Worm (Caenorhabditis elegans) whole organism, L4 larva: ENCODE data around the gene rde-4.
"Not testable (repeated sequence)": the region's sequence is repeated elsewhere in the genome, so short reads cannot be mapped to it uniquely, and the experiment has no call there.

Source experiments
- R02D3.7 ChIP-seq: fragments of 150-350 bp; sonication (generic microtip); optimal IDR thresholded peaks from 3 replicates; lab custom pipeline; 2014; ENCODE audit warnings: missing biosample characterization, missing genetic modification characterization
- T20F7.1 ChIP-seq: fragments of 200-800 bp; sonication (Bioruptor generic); optimal IDR thresholded peaks from 2 replicates; lab custom pipeline; 2018; ENCODE audit warnings: mild to moderate bottlenecking, missing genetic modification characterization, missing compliant biosample characterization
- aha-1 ChIP-seq: fragments of 150-350 bp; peaks from one replicate; lab custom pipeline; 2014; ENCODE audit warnings: missing biosample characterization, missing genetic modification characterization
- ama-1 ChIP-seq: fragments of 150-350 bp; optimal IDR thresholded peaks from 2 replicates; lab custom pipeline; 2014; ENCODE audit warnings: inconsistent platforms, mixed read lengths
- ceh-28 ChIP-seq: fragments of 150-350 bp; optimal IDR thresholded peaks from 2 replicates; lab custom pipeline; 2014; ENCODE audit warnings: missing biosample characterization, missing genetic modification reagents, missing genetic modification characterization
- ces-1 ChIP-seq: fragments of 150-350 bp; sonication (generic microtip); optimal IDR thresholded peaks from 4 replicates; lab custom pipeline; 2014; ENCODE audit warnings: missing biosample characterization, missing genetic modification reagents, missing genetic modification characterization
- daf-12 ChIP-seq: fragments of 150-350 bp; optimal IDR thresholded peaks from 2 replicates; lab custom pipeline; 2014; ENCODE audit warnings: missing biosample characterization, missing genetic modification reagents, missing genetic modification characterization
- dmd-8 ChIP-seq: fragments of 200-800 bp; sonication (Bioruptor generic); IDR thresholded peaks from 2 replicates; pipeline ENCODE4 v1.3.6; 2022; ENCODE audit warnings: missing genetic modification characterization, missing compliant biosample characterization
- lin-29 ChIP-seq: fragments of 200-800 bp; sonication (Bioruptor generic); IDR thresholded peaks from 2 replicates; pipeline ENCODE4 v1.3.6; 2022; ENCODE audit warnings: missing genetic modification reagents, missing genetic modification characterization, missing compliant biosample characterization
- lin-39 ChIP-seq: fragments of 150-350 bp; optimal IDR thresholded peaks from 2 replicates; lab custom pipeline; 2014; ENCODE audit warnings: missing biosample characterization, missing genetic modification reagents, missing genetic modification characterization
- mxl-2 ChIP-seq: fragments of 200-800 bp; sonication (Bioruptor generic); conservative IDR thresholded peaks from 2 replicates; pipeline ENCODE4 v1.3.6; 2022; ENCODE audit warnings: missing genetic modification reagents, missing genetic modification characterization, missing compliant biosample characterization
- nhr-25 ChIP-seq: sonication (generic microtip); optimal IDR thresholded peaks from 2 replicates; lab custom pipeline; 2017; ENCODE audit warnings: missing genetic modification characterization, mild to moderate bottlenecking, missing compliant biosample characterization, antibody characterized with exemption, moderate library complexity, borderline replicate concordance; ENCODE audit not compliant: insufficient read depth
- pha-4 ChIP-seq, 2 experiments: fragments of 150-350 bp in 1 of 2; fragments of 200-800 bp in 1 of 2; sonication (Bioruptor generic) in 1 of 2; IDR thresholded peaks in 1 of 2; optimal IDR thresholded peaks in 1 of 2; 2 replicates each; pipeline versions ENCODE4 v1.3.6 to Lab custom; 2014 to 2022; ENCODE audit warnings: missing genetic modification characterization in 2 of 2, missing genetic modification reagents in 2 of 2, missing biosample characterization in 1 of 2, missing compliant biosample characterization in 1 of 2

- not testable (repeated sequence) for TF ChIP-seq dmd-8 (GFP tag; lab: Robert Waterston, UW); pha-4 (GFP tag; IDR thresholded peaks at IDR 0.05; lab: Robert Waterston, UW); pha-4 (tag; optimal IDR thresholded peaks at IDR 0.05; lab: Kevin White, UChicago); daf-12; mxl-2 (GFP tag; lab: Robert Waterston, UW); R02D3.7; ama-1; aha-1; T20F7.1; ceh-28 (tag; lab: Kevin White, UChicago); nhr-25 (tag; lab: Kevin White, UChicago); lin-29; lin-39 (tag; lab: Kevin White, UChicago); ces-1 (GFP tag; lab: Kevin White, UChicago)
Observed at ce11 chrIII:10221860-10222259, 3.4 kb upstream of the rde-4 start, which contains the start of gene Y70G10A.4.
